Fruit fly (Drosophila melanogaster) whole organism, embryonic: ENCODE data around the gene CG15725.

ENCODE experiments used
- Atf3 ChIP-seq: fragments of 200-800 bp; sonication (Bioruptor generic); optimal IDR thresholded peaks from 3 replicates; lab custom pipeline; 2016; ENCODE audit warnings: missing biosample characterization, missing genetic modification characterization
- B-H1 ChIP-seq: fragments of 200-800 bp; sonication (Bioruptor generic); IDR thresholded peaks from 3 replicates; pipeline ENCODE4 v1.3.6; 2022; ENCODE audit warnings: missing biosample characterization, missing genetic modification characterization
- Blimp-1 ChIP-seq: fragments of 200-800 bp; sonication (Bioruptor generic); optimal IDR thresholded peaks from 3 replicates; lab custom pipeline; 2018; ENCODE audit warnings: missing biosample characterization, missing genetic modification characterization, mild to moderate bottlenecking, moderate library complexity, missing genetic modification reagents
- CG11723 ChIP-seq: fragments of 200-800 bp; sonication (Bioruptor generic); optimal IDR thresholded peaks from 2 replicates; lab custom pipeline; 2017; ENCODE audit warnings: missing biosample characterization, mild to moderate bottlenecking, missing genetic modification characterization
- CG12744 ChIP-seq: fragments of 200-800 bp; sonication (Bioruptor generic); optimal IDR thresholded peaks from 2 replicates; lab custom pipeline; 2016; ENCODE audit warnings: missing biosample characterization, missing genetic modification characterization
- CG13424 ChIP-seq: fragments of 200-800 bp; sonication (Bioruptor generic); optimal IDR thresholded peaks from 2 replicates; lab custom pipeline; 2019; ENCODE audit warnings: missing biosample characterization, mild to moderate bottlenecking, missing genetic modification characterization, moderate library complexity
- CG1603 ChIP-seq: fragments of 200-800 bp; sonication (Bioruptor generic); optimal IDR thresholded peaks from 2 replicates; lab custom pipeline; 2019; ENCODE audit warnings: missing biosample characterization, mild to moderate bottlenecking, missing genetic modification characterization, moderate library complexity
- CG16779 ChIP-seq: fragments of 200-800 bp; sonication (Bioruptor generic); IDR thresholded peaks from 2 replicates; pipeline ENCODE4 v1.3.6; 2022; ENCODE audit warnings: missing biosample characterization, missing genetic modification characterization
- CG17385 ChIP-seq: fragments of 200-800 bp; sonication (Bioruptor generic); optimal IDR thresholded peaks from 3 replicates; lab custom pipeline; 2018; ENCODE audit warnings: missing biosample characterization, mild to moderate bottlenecking, missing genetic modification characterization
- CG17829 ChIP-seq: fragments of 200-800 bp; optimal IDR thresholded peaks from 2 replicates; lab custom pipeline; 2019; ENCODE audit warnings: missing biosample characterization, mild to moderate bottlenecking, missing genetic modification characterization, moderate library complexity
- CG2875 ChIP-seq: fragments of 200-800 bp; sonication (Bioruptor generic); optimal IDR thresholded peaks from 2 replicates; lab custom pipeline; 2017; ENCODE audit warnings: missing biosample characterization, mild to moderate bottlenecking, missing genetic modification characterization, missing genetic modification reagents
- CG30431 ChIP-seq: fragments of 200-800 bp; sonication (Bioruptor generic); optimal IDR thresholded peaks from 2 replicates; lab custom pipeline; 2017; ENCODE audit warnings: missing biosample characterization, missing genetic modification characterization
- CG3065 ChIP-seq: fragments of 200-800 bp; sonication (Bioruptor generic); optimal IDR thresholded peaks from 2 replicates; lab custom pipeline; 2016; ENCODE audit warnings: missing biosample characterization, missing genetic modification characterization
- CG31224 ChIP-seq: fragments of 200-800 bp; sonication (Bioruptor generic); IDR thresholded peaks from 2 replicates; pipeline ENCODE4 v1.3.6; 2022; ENCODE audit warnings: missing biosample characterization, missing genetic modification characterization
- CG33213 ChIP-seq: fragments of 200-800 bp; sonication (Bioruptor generic); optimal IDR thresholded peaks from 3 replicates; lab custom pipeline; 2016; ENCODE audit warnings: missing biosample characterization, missing genetic modification characterization
- CG8290 ChIP-seq, 3 experiments: fragments of 200-800 bp; sonication (Bioruptor generic); optimal IDR thresholded peaks; 2 replicates each; lab custom pipeline; 2016 to 2019; ENCODE audit warnings: missing biosample characterization in 3 of 3, missing genetic modification characterization in 3 of 3, mild to moderate bottlenecking in 2 of 3, moderate library complexity in 1 of 3
- CG8765 ChIP-seq: fragments of 200-800 bp; sonication (Bioruptor generic); IDR thresholded peaks from 2 replicates; pipeline ENCODE4 v1.3.6; 2022; ENCODE audit warnings: missing biosample characterization, missing genetic modification characterization
- CG9932 ChIP-seq: fragments of 200-800 bp; sonication (Bioruptor generic); IDR thresholded peaks from 2 replicates; pipeline ENCODE4 v1.3.6; 2022; ENCODE audit warnings: missing biosample characterization, missing genetic modification characterization
- Camta ChIP-seq: fragments of 200-800 bp; sonication (Bioruptor generic); optimal IDR thresholded peaks from 2 replicates; lab custom pipeline; 2016; ENCODE audit warnings: missing biosample characterization, missing genetic modification characterization
- CoRest ChIP-seq: fragments of 200-800 bp; sonication (Bioruptor generic); optimal IDR thresholded peaks from 3 replicates; lab custom pipeline; 2018; ENCODE audit warnings: missing biosample characterization, mild to moderate bottlenecking, missing genetic modification characterization, moderate library complexity
- ERR ChIP-seq: fragments of 200-800 bp; sonication (Bioruptor generic); optimal IDR thresholded peaks from 2 replicates; lab custom pipeline; 2016; ENCODE audit warnings: missing biosample characterization, missing genetic modification characterization
- Elba2 ChIP-seq: fragments of 200-800 bp; sonication (Bioruptor generic); optimal IDR thresholded peaks from 3 replicates; lab custom pipeline; 2016; ENCODE audit warnings: missing biosample characterization, missing genetic modification characterization
- Ets97D ChIP-seq: fragments of 200-800 bp; sonication (Bioruptor generic); optimal IDR thresholded peaks from 3 replicates; lab custom pipeline; 2016; ENCODE audit warnings: missing biosample characterization, missing genetic modification characterization
- H15 ChIP-seq: fragments of 200-800 bp; sonication (Bioruptor generic); IDR thresholded peaks from 3 replicates; pipeline ENCODE4 v1.3.6; 2022; ENCODE audit warnings: missing biosample characterization, missing genetic modification characterization
- Hey ChIP-seq: fragments of 200-800 bp; sonication (Bioruptor generic); optimal IDR thresholded peaks from 3 replicates; lab custom pipeline; 2018; ENCODE audit warnings: missing biosample characterization, mild to moderate bottlenecking, missing genetic modification characterization
- Hr3 ChIP-seq: fragments of 200-800 bp; sonication (Bioruptor generic); optimal IDR thresholded peaks from 3 replicates; lab custom pipeline; 2016; ENCODE audit warnings: missing biosample characterization, missing genetic modification characterization
- Hr51 ChIP-seq, 2 experiments: fragments of 200-800 bp; sonication (Bioruptor generic); optimal IDR thresholded peaks; 2 replicates in 1 of 2; 3 replicates in 1 of 2; lab custom pipeline; 2016 to 2018; ENCODE audit warnings: missing biosample characterization in 2 of 2, missing genetic modification characterization in 2 of 2, mild to moderate bottlenecking in 1 of 2, moderate library complexity in 1 of 2
- MTF-1 ChIP-seq: fragments of 200-800 bp; sonication (Bioruptor generic); optimal IDR thresholded peaks from 2 replicates; lab custom pipeline; 2018; ENCODE audit warnings: missing biosample characterization, mild to moderate bottlenecking, missing genetic modification characterization, borderline replicate concordance
- Mrtf ChIP-seq: fragments of 200-800 bp; sonication (Bioruptor generic); IDR thresholded peaks from 3 replicates; pipeline ENCODE4 v1.3.6; 2022; ENCODE audit warnings: missing biosample characterization, missing genetic modification characterization
- NFAT ChIP-seq: fragments of 200-800 bp; sonication (Bioruptor generic); IDR thresholded peaks from 2 replicates; pipeline ENCODE4 v1.3.6; 2022; ENCODE audit warnings: missing biosample characterization, missing genetic modification characterization
- NK7.1 ChIP-seq: fragments of 200-800 bp; sonication (Bioruptor generic); optimal IDR thresholded peaks from 3 replicates; lab custom pipeline; 2016; ENCODE audit warnings: missing biosample characterization, missing genetic modification characterization
- Vsx1 ChIP-seq: fragments of 200-800 bp; sonication (Bioruptor generic); optimal IDR thresholded peaks from 2 replicates; lab custom pipeline; 2017; ENCODE audit warnings: missing biosample characterization, mild to moderate bottlenecking, missing genetic modification characterization, missing genetic modification reagents
- YL-1 ChIP-seq: fragments of 200-800 bp; sonication (Bioruptor generic); optimal IDR thresholded peaks from 3 replicates; lab custom pipeline; 2017; ENCODE audit warnings: missing biosample characterization, mild to moderate bottlenecking, missing genetic modification characterization
- ase ChIP-seq: fragments of 200-800 bp; sonication (Bioruptor generic); IDR thresholded peaks from 3 replicates; pipeline ENCODE4 v1.3.6; 2022; ENCODE audit warnings: missing biosample characterization, missing genetic modification characterization
- crp ChIP-seq, 2 experiments: fragments of 200-800 bp; sonication (Bioruptor generic); optimal IDR thresholded peaks; 2 replicates in 1 of 2; 3 replicates in 1 of 2; lab custom pipeline; 2017; ENCODE audit warnings: missing biosample characterization in 2 of 2, missing genetic modification characterization in 2 of 2, mild to moderate bottlenecking in 1 of 2, moderate library complexity in 1 of 2
- cwo ChIP-seq: fragments of 200-800 bp; sonication (Bioruptor generic); optimal IDR thresholded peaks from 3 replicates; lab custom pipeline; 2017; ENCODE audit warnings: missing biosample characterization, missing genetic modification characterization, mild to moderate bottlenecking, moderate library complexity, missing genetic modification reagents
- gsb ChIP-seq: fragments of 200-800 bp; sonication (Bioruptor generic); IDR thresholded peaks from 2 replicates; pipeline ENCODE4 v1.3.6; 2022; ENCODE audit warnings: missing biosample characterization, missing genetic modification characterization
- her ChIP-seq: fragments of 200-800 bp; sonication (Bioruptor generic); optimal IDR thresholded peaks from 2 replicates; lab custom pipeline; 2016; ENCODE audit warnings: missing biosample characterization, missing genetic modification characterization
- lilli ChIP-seq: fragments of 200-800 bp; sonication (Bioruptor generic); optimal IDR thresholded peaks from 3 replicates; lab custom pipeline; 2016; ENCODE audit warnings: missing biosample characterization, missing genetic modification characterization
- nau ChIP-seq: fragments of 200-800 bp; sonication (Bioruptor generic); optimal IDR thresholded peaks from 3 replicates; lab custom pipeline; 2017; ENCODE audit warnings: missing biosample characterization, mild to moderate bottlenecking, missing genetic modification characterization, missing genetic modification reagents
- nmo ChIP-seq: fragments of 200-800 bp; sonication (Bioruptor generic); optimal IDR thresholded peaks from 2 replicates; lab custom pipeline; 2018; ENCODE audit warnings: missing biosample characterization, mild to moderate bottlenecking, missing genetic modification characterization, moderate library complexity
- oc ChIP-seq: fragments of 200-800 bp; sonication (Bioruptor generic); optimal IDR thresholded peaks from 2 replicates; lab custom pipeline; 2018; ENCODE audit warnings: missing biosample characterization, mild to moderate bottlenecking, missing genetic modification characterization, moderate library complexity
- rib ChIP-seq: fragments of 200-800 bp; sonication (Bioruptor generic); IDR thresholded peaks from 2 replicates; pipeline ENCODE4 v1.3.6; 2022; ENCODE audit warnings: missing biosample characterization, missing genetic modification characterization
- ro ChIP-seq: fragments of 200-800 bp; sonication (Bioruptor generic); IDR thresholded peaks from 2 replicates; pipeline ENCODE4 v1.3.6; 2022; ENCODE audit warnings: missing biosample characterization, missing genetic modification characterization
- sima ChIP-seq: fragments of 200-800 bp; sonication (Bioruptor generic); optimal IDR thresholded peaks from 2 replicates; lab custom pipeline; 2016; ENCODE audit warnings: missing biosample characterization, missing genetic modification characterization
- slp2 ChIP-seq: fragments of 200-800 bp; sonication (Bioruptor generic); optimal IDR thresholded peaks from 2 replicates; lab custom pipeline; 2016; ENCODE audit warnings: missing biosample characterization, missing genetic modification characterization
- sna ChIP-seq: fragments of 200-800 bp; sonication (Bioruptor generic); IDR thresholded peaks from 2 replicates; pipeline ENCODE4 v1.3.6; 2022; ENCODE audit warnings: missing biosample characterization, missing genetic modification characterization; ENCODE audit not compliant: partially characterized antibody
- sr ChIP-seq: fragments of 200-800 bp; sonication (Bioruptor generic); IDR thresholded peaks from 3 replicates; pipeline ENCODE4 v1.3.6; 2022; ENCODE audit warnings: missing biosample characterization, missing genetic modification characterization
- ssp ChIP-seq: fragments of 200-800 bp; sonication (Bioruptor generic); IDR thresholded peaks from 2 replicates; pipeline ENCODE4 v1.3.6; 2022; ENCODE audit warnings: missing biosample characterization, missing genetic modification characterization
- twi ChIP-seq: fragments of 200-800 bp; optimal IDR thresholded peaks from 2 replicates; lab custom pipeline; 2019; ENCODE audit warnings: missing biosample characterization, mild to moderate bottlenecking, missing genetic modification characterization, moderate library complexity

The CG15725 gene

dm6 chrX:12666471-12666884 is 39.2 kb upstream of the CG15725 start (continued):
- TF ChIP-seq lilli (GFP tag; lab: Kevin White, UChicago) (peak; percentile 89), H15 (GFP tag; lab: Robert Waterston, UW) (peak; percentile 90), Camta (GFP tag; lab: Kevin White, UChicago) (peak; percentile 86), rib (GFP tag; lab: Robert Waterston, UW) (peak; percentile 96), CG17385 (GFP tag; lab: Kevin White, UChicago) (peak; percentile 97), Hr3 (GFP tag; lab: Kevin White, UChicago) (peak; percentile 96), Mrtf (peak; percentile 93), CG3065 (GFP tag; lab: Kevin White, UChicago) (peak; percentile 92), Vsx1 (GFP tag; lab: Kevin White, UChicago) (peak; percentile 89), Hr51 (GFP tag; optimal IDR thresholded peaks at IDR 0.05; lab: Kevin White, UChicago) (peak; percentile 84 to 96), CoRest (tag; lab: Kevin White, UChicago) (peak; percentile 98), twi (tag; lab: Kevin White, UChicago) (peak; percentile 100), gsb (GFP tag; lab: Robert Waterston, UW) (peak; percentile 89), slp2 (peak; percentile 77), CG11723 (GFP tag; lab: Kevin White, UChicago) (peak; percentile 82), MTF-1 (GFP tag; lab: Kevin White, UChicago) (peak; percentile 92), oc (tag; lab: Kevin White, UChicago) (peak; percentile 95), Ets97D (GFP tag; lab: Kevin White, UChicago) (peak; percentile 64), CG17829 (tag; lab: Kevin White, UChicago) (peak; percentile 99), CG33213 (GFP tag; lab: Kevin White, UChicago) (peak; percentile 19), crp (GFP tag; optimal IDR thresholded peaks at IDR 0.05; lab: Kevin White, UChicago) (peak in 1 of 2 experiments; percentile 48), CG31224 (peak; percentile 92), nau (GFP tag; lab: Kevin White, UChicago) (peak; percentile 70), YL-1 (GFP tag; lab: Kevin White, UChicago) (peak; percentile 73), her (GFP tag; lab: Kevin White, UChicago) (peak; percentile 13), B-H1 (peak; percentile 91), CG13424 (peak; percentile 98), CG2875 (peak; percentile 91), ase (GFP tag; lab: Robert Waterston, UW) (peak; percentile 94), ERR (peak; percentile 77), CG8290 (GFP tag; optimal IDR thresholded peaks at IDR 0.05; lab: Kevin White, UChicago) (peak; percentile 91), CG8290 (tag; optimal IDR thresholded peaks at IDR 0.05; lab: Kevin White, UChicago) (peak; percentile 57 to 60), NFAT (GFP tag; lab: Robert Waterston, UW) (peak; percentile 93), CG12744 (GFP tag; lab: Kevin White, UChicago) (peak; percentile 85), CG8765 (GFP tag; lab: Robert Waterston, UW) (peak; percentile 96), ssp (GFP tag; lab: Robert Waterston, UW) (peak; percentile 87), Elba2 (GFP tag; lab: Kevin White, UChicago) (peak; percentile 80), CG1603 (tag; lab: Kevin White, UChicago) (peak; percentile 46), Hey (tag; lab: Kevin White, UChicago) (peak; percentile 39), Blimp-1 (GFP tag; lab: Kevin White, UChicago) (peak; percentile 97), nmo (peak; percentile 97), sna (GFP tag; lab: Robert Waterston, UW) (no peak), Atf3 (peak; percentile 76), sima (GFP tag; lab: Kevin White, UChicago) (peak; percentile 57), cwo (GFP tag; lab: Kevin White, UChicago) (peak; percentile 95), CG16779 (GFP tag; lab: Robert Waterston, UW) (peak; percentile 66; the same call in 1 of the 2 replicates), CG9932 (GFP tag; lab: Robert Waterston, UW) (peak; percentile 96), CG30431 (GFP tag; lab: Kevin White, UChicago) (peak; percentile 86), ro (GFP tag; lab: Robert Waterston, UW) (peak; percentile 93), sr (GFP tag; lab: Robert Waterston, UW) (no peak), NK7.1 (GFP tag; lab: Kevin White, UChicago) (peak; percentile 74)
